Fruit fly (Drosophila melanogaster) whole organism, embryonic: ENCODE results near the gene Brms1.
A peak's percentile ranks its signal among the peaks of the same experiment; 100 is the strongest.

Source experiments
- CG10431 ChIP-seq: fragments of 200-800 bp; sonication (Bioruptor generic); optimal IDR thresholded peaks from 3 replicates; lab custom pipeline; 2018; ENCODE audit warnings: missing biosample characterization, mild to moderate bottlenecking, missing genetic modification characterization
- CG11398 ChIP-seq: fragments of 200-800 bp; sonication (Bioruptor generic); optimal IDR thresholded peaks from 2 replicates; lab custom pipeline; 2016; ENCODE audit warnings: missing biosample characterization, missing genetic modification characterization
- CG14050 ChIP-seq: fragments of 200-800 bp; sonication (Bioruptor generic); IDR thresholded peaks from 3 replicates; pipeline ENCODE4 v1.3.6; 2022; ENCODE audit warnings: missing biosample characterization, missing genetic modification characterization
- CG14965 ChIP-seq: fragments of 200-800 bp; sonication (Bioruptor generic); optimal IDR thresholded peaks from 2 replicates; lab custom pipeline; 2016; ENCODE audit warnings: missing biosample characterization, missing genetic modification characterization, borderline replicate concordance
- CG1529 ChIP-seq: fragments of 200-800 bp; sonication (Bioruptor generic); optimal IDR thresholded peaks from 3 replicates; lab custom pipeline; 2018; ENCODE audit warnings: missing biosample characterization, missing genetic modification characterization
- CG15514 ChIP-seq: fragments of 200-800 bp; sonication (Bioruptor generic); optimal IDR thresholded peaks from 3 replicates; lab custom pipeline; 2017; ENCODE audit warnings: missing biosample characterization, missing genetic modification characterization, mild to moderate bottlenecking, moderate library complexity, missing genetic modification reagents
- CG18476 ChIP-seq: fragments of 200-800 bp; sonication (Bioruptor generic); optimal IDR thresholded peaks from 2 replicates; lab custom pipeline; 2016; ENCODE audit warnings: missing biosample characterization, mild to moderate bottlenecking, missing genetic modification characterization
- CG2116 ChIP-seq: fragments of 200-800 bp; sonication (Bioruptor generic); optimal IDR thresholded peaks from 3 replicates; lab custom pipeline; 2018; ENCODE audit warnings: missing biosample characterization, mild to moderate bottlenecking, missing genetic modification characterization
- CG2678 ChIP-seq: fragments of 200-800 bp; sonication (Bioruptor generic); optimal IDR thresholded peaks from 3 replicates; lab custom pipeline; 2019; ENCODE audit warnings: missing biosample characterization, mild to moderate bottlenecking, missing genetic modification characterization, moderate library complexity
- CG30431 ChIP-seq: fragments of 200-800 bp; sonication (Bioruptor generic); optimal IDR thresholded peaks from 2 replicates; lab custom pipeline; 2017; ENCODE audit warnings: missing biosample characterization, missing genetic modification characterization
- CG3163 ChIP-seq: fragments of 200-800 bp; sonication (Bioruptor generic); optimal IDR thresholded peaks from 3 replicates; lab custom pipeline; 2016; ENCODE audit warnings: missing biosample characterization, missing genetic modification characterization
- CG8281 ChIP-seq: fragments of 200-800 bp; sonication (Bioruptor generic); optimal IDR thresholded peaks from 2 replicates; lab custom pipeline; 2018; ENCODE audit warnings: missing biosample characterization, mild to moderate bottlenecking, missing genetic modification characterization, moderate library complexity
- CG8924 ChIP-seq: fragments of 200-800 bp; optimal IDR thresholded peaks from 3 replicates; lab custom pipeline; 2019; ENCODE audit warnings: missing biosample characterization, mild to moderate bottlenecking, missing genetic modification characterization, moderate library complexity
- D19A ChIP-seq: fragments of 200-800 bp; optimal IDR thresholded peaks from 3 replicates; lab custom pipeline; 2019; ENCODE audit warnings: missing biosample characterization, mild to moderate bottlenecking, missing genetic modification characterization, moderate library complexity
- HHEX ChIP-seq: fragments of 200-800 bp; sonication (Bioruptor generic); optimal IDR thresholded peaks from 3 replicates; lab custom pipeline; 2017; ENCODE audit warnings: missing biosample characterization, mild to moderate bottlenecking, missing genetic modification characterization, missing genetic modification reagents
- HLH54F ChIP-seq: fragments of 200-800 bp; sonication (Bioruptor generic); optimal IDR thresholded peaks from 3 replicates; lab custom pipeline; 2016; ENCODE audit warnings: missing biosample characterization, missing genetic modification characterization
- HLHmδ ChIP-seq: fragments of 200-800 bp; sonication (Bioruptor generic); optimal IDR thresholded peaks from 2 replicates; lab custom pipeline; 2018; ENCODE audit warnings: missing biosample characterization, mild to moderate bottlenecking, missing genetic modification characterization, moderate library complexity
- Hsf ChIP-seq: fragments of 200-800 bp; sonication (Bioruptor generic); optimal IDR thresholded peaks from 3 replicates; lab custom pipeline; 2016; ENCODE audit warnings: missing biosample characterization, missing genetic modification characterization
- MBD-R2 ChIP-seq: fragments of 200-800 bp; sonication (Bioruptor generic); IDR thresholded peaks from 2 replicates; pipeline ENCODE4 v1.3.6; 2022; ENCODE audit warnings: missing biosample characterization, missing genetic modification characterization
- NFAT ChIP-seq: fragments of 200-800 bp; sonication (Bioruptor generic); IDR thresholded peaks from 2 replicates; pipeline ENCODE4 v1.3.6; 2022; ENCODE audit warnings: missing biosample characterization, missing genetic modification characterization
- NK7.1 ChIP-seq: fragments of 200-800 bp; sonication (Bioruptor generic); optimal IDR thresholded peaks from 3 replicates; lab custom pipeline; 2016; ENCODE audit warnings: missing biosample characterization, missing genetic modification characterization
- Sox102F ChIP-seq: fragments of 200-800 bp; sonication (Bioruptor generic); optimal IDR thresholded peaks from 2 replicates; lab custom pipeline; 2018; ENCODE audit warnings: missing biosample characterization, mild to moderate bottlenecking, missing genetic modification characterization, moderate library complexity
- Sry-β ChIP-seq: fragments of 200-800 bp; sonication (Bioruptor generic); optimal IDR thresholded peaks from 2 replicates; lab custom pipeline; 2018; ENCODE audit warnings: missing biosample characterization, mild to moderate bottlenecking, missing genetic modification characterization, moderate library complexity
- al ChIP-seq: fragments of 200-800 bp; sonication (Bioruptor generic); IDR thresholded peaks from 2 replicates; pipeline ENCODE4 v1.3.6; 2022; ENCODE audit warnings: missing biosample characterization, missing genetic modification characterization
- br ChIP-seq: fragments of >200 bp; optimal IDR thresholded peaks from 2 replicates; lab custom pipeline; 2017
- caup ChIP-seq: fragments of 200-800 bp; sonication (Bioruptor generic); optimal IDR thresholded peaks from 3 replicates; lab custom pipeline; 2017; ENCODE audit warnings: missing biosample characterization, mild to moderate bottlenecking, missing genetic modification characterization, moderate library complexity; ENCODE audit not compliant: severe bottlenecking
- crol ChIP-seq: fragments of 200-800 bp; sonication (Bioruptor generic); IDR thresholded peaks from 2 replicates; pipeline ENCODE4 v1.3.6; 2022; ENCODE audit warnings: missing biosample characterization, missing genetic modification characterization
- crp ChIP-seq, 2 experiments: fragments of 200-800 bp; sonication (Bioruptor generic); optimal IDR thresholded peaks; 2 replicates in 1 of 2; 3 replicates in 1 of 2; lab custom pipeline; 2017; ENCODE audit warnings: missing biosample characterization in 2 of 2, missing genetic modification characterization in 2 of 2, mild to moderate bottlenecking in 1 of 2, moderate library complexity in 1 of 2
- ewg ChIP-seq: fragments of 200-800 bp; sonication (Bioruptor generic); optimal IDR thresholded peaks from 3 replicates; lab custom pipeline; 2017; ENCODE audit warnings: mild to moderate bottlenecking, missing biosample characterization, missing genetic modification reagents, missing genetic modification characterization
- eyg ChIP-seq: fragments of 200-800 bp; sonication (Bioruptor generic); optimal IDR thresholded peaks from 3 replicates; lab custom pipeline; 2016; ENCODE audit warnings: missing biosample characterization, missing genetic modification characterization
- fd96Cb ChIP-seq: fragments of 200-800 bp; sonication (Bioruptor generic); optimal IDR thresholded peaks from 2 replicates; lab custom pipeline; 2018; ENCODE audit warnings: missing biosample characterization, mild to moderate bottlenecking, missing genetic modification characterization, moderate library complexity
- grau ChIP-seq: fragments of 200-800 bp; optimal IDR thresholded peaks from 3 replicates; lab custom pipeline; 2019; ENCODE audit warnings: missing biosample characterization, mild to moderate bottlenecking, missing genetic modification characterization, moderate library complexity
- hbn ChIP-seq: fragments of 200-800 bp; sonication (Bioruptor generic); IDR thresholded peaks from 2 replicates; pipeline ENCODE4 v1.3.6; 2022; ENCODE audit warnings: missing biosample characterization, missing genetic modification characterization; ENCODE audit not compliant: partially characterized antibody
- hkb ChIP-seq, 2 experiments: fragments of 200-800 bp in 1 of 2; fragments of >200 bp in 1 of 2; sonication (Bioruptor generic) in 1 of 2; IDR thresholded peaks in 1 of 2; optimal IDR thresholded peaks in 1 of 2; 2 replicates each; pipeline versions ENCODE4 v1.3.6 to Lab custom; 2017 to 2022; ENCODE audit warnings: missing biosample characterization in 1 of 2, missing genetic modification characterization in 1 of 2
- ind ChIP-seq: fragments of 200-800 bp; sonication (Bioruptor generic); optimal IDR thresholded peaks from 3 replicates; lab custom pipeline; 2016; ENCODE audit warnings: missing biosample characterization, missing genetic modification characterization
- inv ChIP-seq: fragments of 200-800 bp; sonication (Bioruptor generic); IDR thresholded peaks from 2 replicates; pipeline ENCODE4 v1.3.6; 2022; ENCODE audit warnings: missing biosample characterization, missing genetic modification characterization; ENCODE audit not compliant: partially characterized antibody
- nerfin-1 ChIP-seq: fragments of 200-800 bp; sonication (Bioruptor generic); optimal IDR thresholded peaks from 3 replicates; lab custom pipeline; 2019; ENCODE audit warnings: missing biosample characterization, mild to moderate bottlenecking, missing genetic modification characterization, moderate library complexity
- onecut ChIP-seq: fragments of 200-800 bp; sonication (Bioruptor generic); IDR thresholded peaks from 2 replicates; pipeline ENCODE4 v1.3.6; 2022; ENCODE audit warnings: missing biosample characterization, missing genetic modification characterization
- phol ChIP-seq: fragments of 200-800 bp; sonication (Bioruptor generic); optimal IDR thresholded peaks from 3 replicates; lab custom pipeline; 2018; ENCODE audit warnings: missing biosample characterization, mild to moderate bottlenecking, missing genetic modification characterization, moderate library complexity
- prd ChIP-seq, 3 experiments: fragments of >200 bp in 2 of 3; fragments of 200-800 bp in 1 of 3; sonication (Bioruptor generic) in 1 of 3; optimal IDR thresholded peaks in 2 of 3; IDR thresholded peaks in 1 of 3; 2 replicates in 2 of 3; 3 replicates in 1 of 3; pipeline versions ENCODE4 v1.3.6 to Lab custom; 2017 to 2022; ENCODE audit warnings: missing biosample characterization in 1 of 3, missing genetic modification characterization in 1 of 3
- pros ChIP-seq: fragments of 200-800 bp; sonication (Bioruptor generic); optimal IDR thresholded peaks from 3 replicates; lab custom pipeline; 2019; ENCODE audit warnings: missing biosample characterization, mild to moderate bottlenecking, missing genetic modification characterization, moderate library complexity
- row ChIP-seq: fragments of 200-800 bp; sonication (Bioruptor generic); IDR thresholded peaks from 3 replicates; pipeline ENCODE4 v1.3.6; 2022; ENCODE audit warnings: missing biosample characterization, missing genetic modification characterization
- sc ChIP-seq, 3 experiments: fragments of >200 bp in 2 of 3; fragments of 200-800 bp in 1 of 3; sonication (Bioruptor generic) in 1 of 3; optimal IDR thresholded peaks; 2 replicates in 2 of 3; 3 replicates in 1 of 3; lab custom pipeline; 2017; ENCODE audit warnings: mild to moderate bottlenecking in 1 of 3, missing biosample characterization in 1 of 3, missing genetic modification characterization in 1 of 3, missing genetic modification reagents in 1 of 3
- seq ChIP-seq: fragments of 200-800 bp; sonication (Bioruptor generic); IDR thresholded peaks from 2 replicates; pipeline ENCODE4 v1.3.6; 2022; ENCODE audit warnings: missing biosample characterization, missing genetic modification characterization
- sisA ChIP-seq: fragments of 200-800 bp; sonication (Bioruptor generic); IDR thresholded peaks from 2 replicates; pipeline ENCODE4 v1.3.6; 2022; ENCODE audit warnings: missing biosample characterization, missing genetic modification characterization
- tgo ChIP-seq: fragments of 200-800 bp; sonication (Bioruptor generic); IDR thresholded peaks from 3 replicates; pipeline ENCODE4 v1.3.6; 2022; ENCODE audit warnings: missing biosample characterization, missing genetic modification characterization
- zf30C ChIP-seq: fragments of 200-800 bp; sonication (Bioruptor generic); optimal IDR thresholded peaks from 3 replicates; lab custom pipeline; 2018; ENCODE audit warnings: missing biosample characterization, mild to moderate bottlenecking, missing genetic modification characterization

Brms1 gene

DNA sequence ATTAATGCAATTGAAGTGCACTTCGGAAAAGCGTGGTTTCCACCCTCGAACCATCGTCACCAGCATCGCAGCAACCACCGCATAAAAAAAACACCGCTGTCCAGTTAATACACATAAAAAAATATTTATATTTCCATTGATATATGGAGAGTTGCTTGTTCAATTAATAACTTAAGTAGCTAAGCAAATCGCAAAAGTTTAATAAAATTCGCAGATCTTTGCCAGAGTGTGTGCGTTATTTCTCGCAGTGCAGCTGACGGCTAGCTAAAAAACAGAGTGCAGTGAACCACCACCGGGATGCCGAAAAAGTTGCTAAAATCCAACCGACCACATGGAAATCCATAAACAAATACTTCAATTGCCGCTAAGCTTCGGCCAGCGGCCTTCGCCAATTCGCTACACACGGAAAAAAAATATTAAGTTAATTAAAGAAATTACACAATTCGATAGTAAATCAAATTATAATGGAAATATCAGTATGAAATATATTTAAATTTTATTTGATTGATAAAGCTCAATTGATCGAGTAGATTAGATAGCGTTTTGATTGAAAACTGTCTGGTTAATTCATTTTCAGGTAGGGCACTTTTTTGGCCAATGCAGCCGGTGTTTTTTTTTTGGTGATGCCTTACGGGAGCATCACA, 14.0 kb upstream of the Brms1 start (continued):
- TF ChIP-seq zf30C (GFP tag; lab: Kevin White, UChicago) (peak; percentile 59), hkb (optimal IDR thresholded peaks at IDR 0.05; lab: Kevin White, UChicago) (no peak), hkb (GFP tag; IDR thresholded peaks at IDR 0.05; lab: Robert Waterston, UW) (peak; percentile 12; the same call in 1 of the 2 replicates), CG1529 (GFP tag; lab: Kevin White, UChicago) (peak; percentile 29), fd96Cb (tag; lab: Kevin White, UChicago) (peak; percentile 46), NK7.1 (GFP tag; lab: Kevin White, UChicago) (no peak), CG8924 (tag; lab: Kevin White, UChicago) (peak; percentile 16), Sox102F (GFP tag; lab: Kevin White, UChicago) (peak; percentile 35), NFAT (no peak), sisA (GFP tag; lab: Robert Waterston, UW) (no peak), row (peak; percentile 48), grau (tag; lab: Kevin White, UChicago) (peak; percentile 31), sc (optimal IDR thresholded peaks at IDR 0.05; lab: Kevin White, UChicago) (no peak), sc (GFP tag; optimal IDR thresholded peaks at IDR 0.05; lab: Kevin White, UChicago) (peak; percentile 9), prd (optimal IDR thresholded peaks at IDR 0.05; lab: Kevin White, UChicago) (no peak), prd (GFP tag; IDR thresholded peaks at IDR 0.05; lab: Robert Waterston, UW) (peak; percentile 45; the same call in 1 of the 3 replicates), br (lab: Kevin White, UChicago) (no peak), CG2678 (tag; lab: Kevin White, UChicago) (peak; percentile 52), seq (no peak), hbn (GFP tag; lab: Robert Waterston, UW) (no peak), CG2116 (no peak), D19A (tag; lab: Kevin White, UChicago) (peak; percentile 22), nerfin-1 (tag; lab: Kevin White, UChicago) (peak; percentile 14), Sry-β (GFP tag; lab: Kevin White, UChicago) (no peak), CG30431 (GFP tag; lab: Kevin White, UChicago) (peak; percentile 18)

DNA sequence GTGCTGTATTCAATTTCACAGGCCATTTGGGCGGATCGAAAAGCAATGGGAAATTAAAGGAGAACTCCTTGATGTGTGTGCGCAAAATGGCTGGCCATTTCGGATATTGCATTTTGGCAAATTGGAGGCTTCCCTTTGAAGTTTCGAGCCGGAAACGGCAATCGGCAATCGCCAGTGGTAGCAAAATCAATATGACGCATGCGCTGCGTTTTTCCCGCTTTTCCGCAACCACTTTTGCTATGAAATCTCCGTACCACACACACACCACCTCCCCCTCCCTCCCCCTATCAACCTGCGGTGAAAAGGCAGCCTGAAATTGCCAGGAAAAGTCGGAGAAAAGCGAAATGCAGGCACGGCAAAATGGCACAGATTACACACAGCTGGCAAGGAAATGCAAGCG, 12.9 kb upstream of the Brms1 start:
- TF ChIP-seq CG8281 (tag; lab: Kevin White, UChicago) (no peak), phol (no peak), HLHmδ (no peak), Hsf (GFP tag; lab: Kevin White, UChicago) (no peak), ewg (GFP tag; lab: Kevin White, UChicago) (peak; percentile 71), CG10431 (GFP tag; lab: Kevin White, UChicago) (no peak), eyg (GFP tag; lab: Kevin White, UChicago) (no peak), ind (GFP tag; lab: Kevin White, UChicago) (no peak), Sox102F (GFP tag; lab: Kevin White, UChicago) (no peak), CG15514 (GFP tag; lab: Kevin White, UChicago) (no peak), onecut (peak; percentile 86), CG11398 (GFP tag; lab: Kevin White, UChicago) (no peak), tgo (GFP tag; lab: Robert Waterston, UW) (no peak), CG14965 (GFP tag; lab: Kevin White, UChicago) (no peak), caup (GFP tag; lab: Kevin White, UChicago) (no peak), crp (GFP tag; optimal IDR thresholded peaks at IDR 0.05; lab: Kevin White, UChicago) (no peak), inv (GFP tag; lab: Robert Waterston, UW) (no peak), HHEX (GFP tag; lab: Kevin White, UChicago) (no peak), pros (no peak), MBD-R2 (GFP tag; lab: Robert Waterston, UW) (0 out of 2 replicates have a peak, but pooled peaks have one; percentile 14), CG18476 (no peak), HLH54F (GFP tag; lab: Kevin White, UChicago) (no peak), CG3163 (GFP tag; lab: Kevin White, UChicago) (no peak), crol (GFP tag; lab: Robert Waterston, UW) (peak; percentile 47; the same call in 1 of the 2 replicates), CG14050 (GFP tag; lab: Robert Waterston, UW) (no peak), grau (tag; lab: Kevin White, UChicago) (no peak), al (GFP tag; lab: Robert Waterston, UW) (no peak)
